Worm (Caenorhabditis elegans): Measurements from ENCODE around the gene ztf-20.

- TF ChIP-seq pqm-1 (tag; optimal IDR thresholded peaks at IDR 0.05) = no peak
- no peak for TF ChIP-seq rnt-1 (tag; optimal IDR thresholded peaks at IDR 0.05)
- TF ChIP-seq dmd-4 (tag; optimal IDR thresholded peaks at IDR 0.05; ENCODE audit: borderline replicate concordance) = no peak
- TF ChIP-seq ceh-19 (GFP tag; optimal IDR thresholded peaks at IDR 0.05) = no peak
- TF ChIP-seq ceh-9 (tag; optimal IDR thresholded peaks at IDR 0.05) = no peak
- no peak for TF ChIP-seq unc-55 (GFP tag; optimal IDR thresholded peaks at IDR 0.05)
- TF ChIP-seq nfya-1 (tag; optimal IDR thresholded peaks at IDR 0.05) = no peak
- TF ChIP-seq syd-9 (tag; optimal IDR thresholded peaks at IDR 0.05) = no peak
- no peak for TF ChIP-seq unc-86 (tag; optimal IDR thresholded peaks at IDR 0.05)
- no peak for TF ChIP-seq tbx-7 (tag; optimal IDR thresholded peaks at IDR 0.05)
- TF ChIP-seq lin-11 (tag; optimal IDR thresholded peaks at IDR 0.05) = no peak
- no peak for TF ChIP-seq F13H6.1 (tag; optimal IDR thresholded peaks at IDR 0.05)
- TF ChIP-seq nhr-11 (tag; optimal IDR thresholded peaks at IDR 0.05) = no peak
- no peak for TF ChIP-seq elt-2 (tag; optimal IDR thresholded peaks at IDR 0.05)
These were observed 40.6 kb upstream of the ztf-20 start for ce11 chrV:19000542-19000941.

Measured in whole organism, late embryonic.